Worm (Caenorhabditis elegans): Measurements from ENCODE around the gene bus-2.

The bus-2 gene

DNA sequence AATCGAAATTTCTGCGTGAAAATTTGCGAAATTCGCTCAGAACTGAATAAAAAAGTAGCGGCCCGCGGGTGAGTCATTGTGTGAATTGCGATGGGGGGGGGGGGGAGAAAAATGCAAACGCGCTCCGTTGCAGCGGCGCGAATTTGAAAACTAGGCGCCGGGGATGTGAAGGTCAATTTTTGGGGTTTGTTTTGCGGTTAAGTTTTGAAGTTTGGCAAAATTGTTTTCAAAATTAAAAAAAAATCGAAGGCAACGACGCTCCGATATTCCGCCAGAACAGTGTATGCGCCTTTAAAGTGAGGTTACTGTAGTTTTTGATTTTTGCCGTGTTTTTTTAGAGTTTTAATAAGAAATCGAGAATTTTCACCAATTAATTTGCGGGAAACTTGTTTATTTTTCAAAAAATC, 38.6 kb downstream of the bus-2 start (continued):
- TF ChIP-seq snpc-4 (GFP tag; optimal IDR thresholded peaks at IDR 0.05), result no peak
- TF ChIP-seq snpc-4 (tag; optimal IDR thresholded peaks at IDR 0.05), result peak in 2 of 4 experiments; percentile 13 to 52
- TF ChIP-seq ceh-91 (GFP tag; IDR thresholded peaks at IDR 0.05), result peak; percentile 84
- TF ChIP-seq lin-54 (GFP tag; optimal IDR thresholded peaks at IDR 0.05), result peak; percentile 92
- no peak for TF ChIP-seq C06A6.2 (GFP tag; conservative IDR thresholded peaks at IDR 0.05)
- TF ChIP-seq nhr-120 (GFP tag; IDR thresholded peaks at IDR 0.05), result no peak
- no peak for TF ChIP-seq ets-4 (GFP tag; optimal IDR thresholded peaks at IDR 0.05)
- no peak for TF ChIP-seq nhr-80 (tag; optimal IDR thresholded peaks at IDR 0.05)
- TF ChIP-seq repo-1 (tag; optimal IDR thresholded peaks at IDR 0.05), result peak; percentile 50
- TF ChIP-seq sdz-38 (tag; optimal IDR thresholded peaks at IDR 0.05), result no peak
- no peak for TF ChIP-seq cebp-1 (GFP tag; IDR thresholded peaks at IDR 0.05)
- peak; percentile 65 for TF ChIP-seq cebp-1 (tag; optimal IDR thresholded peaks at IDR 0.05)
- 0 out of 2 replicates have a peak, but pooled peaks have one; percentile 56 for TF ChIP-seq nfyb-1 (GFP tag; IDR thresholded peaks at IDR 0.05)
- TF ChIP-seq xnd-1 (tag; optimal IDR thresholded peaks at IDR 0.05), result peak; percentile 94
- peak; percentile 64; the same call in 1 of the 2 replicates for TF ChIP-seq Y53G8AR.9 (GFP tag; conservative IDR thresholded peaks at IDR 0.05)
- no peak for TF ChIP-seq egl-44 (GFP tag; IDR thresholded peaks at IDR 0.05)
- peak; percentile 71 for TF ChIP-seq attf-3 (GFP tag; conservative IDR thresholded peaks at IDR 0.05)
- TF ChIP-seq Y95B8A.8 (GFP tag; IDR thresholded peaks at IDR 0.05), result peak; percentile 72; the same call in 1 of the 2 replicates
- TF ChIP-seq athp-1 (tag; optimal IDR thresholded peaks at IDR 0.05), result peak; percentile 63
- peak; percentile 72 for TF ChIP-seq ekl-4 (GFP tag; IDR thresholded peaks at IDR 0.05)
- peak; percentile 40 for TF ChIP-seq attf-5 (GFP tag; optimal IDR thresholded peaks at IDR 0.05)
- TF ChIP-seq madf-8 (GFP tag; conservative IDR thresholded peaks at IDR 0.05), result peak; percentile 80
- peak; percentile 38 for TF ChIP-seq unc-130 (GFP tag; optimal IDR thresholded peaks at IDR 0.05)
- peak; percentile 25 for TF ChIP-seq snpc-3.4 (tag; optimal IDR thresholded peaks at IDR 0.05)
- peak; percentile 6 for TF ChIP-seq ceh-27 (GFP tag; optimal IDR thresholded peaks at IDR 0.05)
- peak; percentile 43; the same call in 1 of the 2 replicates for TF ChIP-seq pbrm-1 (GFP tag; IDR thresholded peaks at IDR 0.05)
- no peak for TF ChIP-seq dpff-1 (tag; optimal IDR thresholded peaks at IDR 0.05)
- TF ChIP-seq sptf-2 (GFP tag; optimal IDR thresholded peaks at IDR 0.05), result no peak

DNA sequence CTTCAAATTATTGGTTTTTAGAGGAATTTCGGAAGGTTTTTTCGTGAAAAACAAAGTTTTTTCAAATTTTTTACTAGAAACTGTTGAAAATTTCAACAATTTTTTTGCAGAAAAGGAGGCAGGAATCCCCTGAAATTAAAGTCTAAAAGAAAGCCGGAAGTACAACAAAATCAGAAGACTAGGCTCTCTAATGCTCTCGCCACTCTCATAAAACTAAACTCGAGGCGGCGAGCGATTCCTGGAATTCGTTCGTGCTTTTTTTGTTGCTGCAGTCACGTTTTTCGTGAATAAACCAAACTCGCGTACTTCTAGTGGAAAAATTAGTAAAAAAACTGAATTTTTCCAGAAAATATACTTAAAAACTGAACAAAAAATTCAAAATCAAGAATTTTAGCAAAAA, 39.2 kb downstream of the bus-2 start:
- TF ChIP-seq rec-8 (tag; optimal IDR thresholded peaks at IDR 0.05), result no peak
- no peak for TF ChIP-seq tlf-1 (GFP tag; optimal IDR thresholded peaks at IDR 0.05)
- no peak for TF ChIP-seq madf-8 (GFP tag; conservative IDR thresholded peaks at IDR 0.05)
- TF ChIP-seq F37B4.10 (GFP tag; IDR thresholded peaks at IDR 0.05), result no peak

DNA sequence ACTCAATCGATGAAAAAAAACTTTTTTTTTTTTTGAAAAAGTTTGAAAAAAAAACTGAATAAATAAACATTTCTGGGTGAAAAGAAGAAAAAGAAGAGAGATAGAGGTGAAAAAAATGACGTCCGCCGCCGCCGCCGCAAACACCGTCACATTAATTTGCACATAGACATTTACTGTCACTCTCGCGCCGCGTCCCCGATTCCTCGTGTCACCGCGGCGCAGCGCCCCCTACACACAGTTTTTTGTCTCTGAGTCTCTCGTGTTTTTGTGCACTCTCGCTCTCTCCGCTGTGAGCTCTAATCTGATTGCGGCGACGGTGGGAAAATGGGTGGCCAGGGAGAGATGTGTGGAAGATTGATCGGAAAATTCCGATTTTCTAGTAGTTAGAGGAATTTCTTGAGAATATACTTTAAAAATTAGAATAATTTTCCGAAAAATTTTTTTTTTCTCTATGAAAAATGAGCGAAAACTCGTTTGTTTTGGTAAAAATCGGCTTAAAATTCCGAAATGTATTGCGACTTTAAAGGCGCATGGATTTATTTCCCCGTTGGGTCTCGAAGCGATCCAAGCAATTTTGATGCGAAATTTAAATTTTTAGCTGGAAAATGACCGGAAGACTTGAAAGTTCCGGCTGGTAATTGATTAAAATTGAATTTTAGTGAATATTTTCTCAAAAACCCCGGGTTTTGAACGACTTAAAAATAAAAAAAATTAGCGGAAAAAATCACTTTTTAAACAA, 39.8 kb downstream of the bus-2 start:
- no peak for TF ChIP-seq attf-6 (GFP tag; IDR thresholded peaks at IDR 0.05)
- TF ChIP-seq nhr-80 (tag; optimal IDR thresholded peaks at IDR 0.05), result peak; percentile 51
- peak; percentile 41; the same call in 1 of the 2 replicates for TF ChIP-seq nfyb-1 (GFP tag; IDR thresholded peaks at IDR 0.05)
- TF ChIP-seq madf-10 (tag; optimal IDR thresholded peaks at IDR 0.05), result peak; percentile 66
- peak; percentile 22; the same call in 1 of the 2 replicates for TF ChIP-seq mcd-1 (GFP tag; IDR thresholded peaks at IDR 0.05)
- TF ChIP-seq lin-26 (GFP tag; IDR thresholded peaks at IDR 0.05), result 0 out of 2 replicates have a peak, but pooled peaks have one; percentile 30
- peak; percentile 57; the same call in 1 of the 2 replicates for TF ChIP-seq hmg-1.2 (GFP tag; IDR thresholded peaks at IDR 0.05)
- peak; percentile 46 to 83 for TF ChIP-seq let-607 (tag; optimal IDR thresholded peaks at IDR 0.05)
- no peak for TF ChIP-seq cebp-1 (GFP tag; IDR thresholded peaks at IDR 0.05)
- TF ChIP-seq cebp-1 (tag; optimal IDR thresholded peaks at IDR 0.05), result peak; percentile 43
- no peak for TF ChIP-seq pha-4 (tag; optimal IDR thresholded peaks at IDR 0.05)
- TF ChIP-seq dox-1 (GFP tag; IDR thresholded peaks at IDR 0.05), result 0 out of 2 replicates have a peak, but pooled peaks have one; percentile 24
- peak; percentile 22 for TF ChIP-seq attf-5 (GFP tag; optimal IDR thresholded peaks at IDR 0.05)
- TF ChIP-seq rpc-1 (optimal IDR thresholded peaks at IDR 0.05), result no peak
- no peak for TF ChIP-seq rpc-1 (tag; optimal IDR thresholded peaks at IDR 0.05)
- TF ChIP-seq zfh-2 (GFP tag; conservative IDR thresholded peaks at IDR 0.05), result peak; percentile 92
- TF ChIP-seq F33H1.4 (GFP tag; IDR thresholded peaks at IDR 0.05), result peak; percentile 50

All from whole organism, young adult.